Fruit fly (Drosophila melanogaster): ENCODE measurements around the gene mys.

DNA sequence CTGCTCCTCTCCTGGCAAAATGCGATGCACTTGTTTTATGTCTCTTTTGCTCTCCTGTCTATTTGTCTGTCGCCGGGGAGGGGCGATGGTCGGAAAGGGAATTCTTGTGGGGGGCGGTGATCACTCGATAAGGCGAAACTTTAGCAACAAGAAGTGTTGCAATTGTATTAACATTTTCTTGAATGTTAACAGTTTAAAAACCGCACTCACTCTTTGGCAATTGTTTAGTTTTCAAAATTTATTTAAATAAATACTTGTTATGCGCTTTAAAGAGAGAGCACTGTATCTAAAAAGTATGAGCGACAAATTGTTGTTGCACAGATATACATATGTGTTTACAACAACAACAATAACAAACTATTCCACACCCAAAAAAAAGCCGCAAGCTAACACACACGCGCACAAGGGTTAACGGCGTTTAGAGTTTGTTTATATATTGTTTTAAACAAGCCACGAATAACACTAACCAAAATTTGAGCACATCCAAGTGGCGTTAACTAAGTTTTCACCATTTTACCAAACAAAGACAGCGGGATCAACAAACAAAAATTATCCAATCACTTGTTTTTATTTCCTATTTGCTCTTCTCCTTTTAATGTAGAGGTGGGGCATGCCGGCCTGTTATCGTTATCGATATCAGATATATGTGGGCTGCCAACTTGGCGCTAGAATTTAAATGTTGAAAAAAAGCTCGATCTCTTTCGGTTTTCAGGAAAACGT is 40.2 kb downstream of the mys start, which contains the start of gene CG2258:
- TF ChIP-seq CG9876 (GFP tag; optimal IDR thresholded peaks at IDR 0.05) (peak; percentile 38), gro (GFP tag; optimal IDR thresholded peaks at IDR 0.05) (no peak), Oaz (GFP tag; IDR thresholded peaks at IDR 0.05) (peak; percentile 64; the same call in 1 of the 2 replicates), trem (tag; optimal IDR thresholded peaks at IDR 0.05) (peak; percentile 96)
